Worm (Caenorhabditis elegans) whole organism, young adult: Measurements from ENCODE around the gene glrx-3.

Source experiments
- C17E4.6 ChIP-seq: fragments of 200-800 bp; sonication (Bioruptor generic); IDR thresholded peaks from 2 replicates; pipeline ENCODE4 v1.3.6; 2022; ENCODE audit warnings: missing genetic modification reagents, missing genetic modification characterization, missing compliant biosample characterization
- F49E8.2 ChIP-seq: sonication (generic microtip); optimal IDR thresholded peaks from 3 replicates; lab custom pipeline; 2017; ENCODE audit warnings: missing genetic modification characterization, mild to moderate bottlenecking, missing compliant biosample characterization, antibody characterized with exemption, moderate library complexity; ENCODE audit not compliant: insufficient read depth
- Y53F4B.3 ChIP-seq: fragments of 200-800 bp; sonication (Bioruptor generic); IDR thresholded peaks from 2 replicates; pipeline ENCODE4 v1.3.6; 2022; ENCODE audit warnings: missing genetic modification reagents, missing genetic modification characterization, missing compliant biosample characterization
- ama-1 ChIP-seq, 3 experiments: fragments of 150-350 bp in 1 of 3; sonication (generic microtip) in 2 of 3; optimal IDR thresholded peaks; 2 replicates each; lab custom pipeline; 2014 to 2018; ENCODE audit warnings: missing biosample characterization in 2 of 3, missing genetic modification characterization in 2 of 3, missing genetic modification reagents in 2 of 3
- atf-7 ChIP-seq: sonication (generic microtip); optimal IDR thresholded peaks from 2 replicates; lab custom pipeline; 2017; ENCODE audit warnings: mild to moderate bottlenecking, missing genetic modification characterization, missing compliant biosample characterization
- egl-18 ChIP-seq: fragments of 200-800 bp; sonication (Bioruptor generic); IDR thresholded peaks from 2 replicates; pipeline ENCODE4 v1.3.6; 2022; ENCODE audit warnings: missing genetic modification reagents, missing genetic modification characterization, missing compliant biosample characterization
- egl-44 ChIP-seq: fragments of 200-800 bp; sonication (Bioruptor generic); IDR thresholded peaks from 2 replicates; pipeline ENCODE4 v1.3.6; 2022; ENCODE audit warnings: missing genetic modification reagents, missing genetic modification characterization, missing compliant biosample characterization
- rpc-1 ChIP-seq, 2 experiments: fragments of 150-350 bp in 1 of 2; sonication (generic microtip) in 1 of 2; optimal IDR thresholded peaks; 2 replicates each; lab custom pipeline; 2014 to 2018; ENCODE audit warnings: missing biosample characterization in 1 of 2, missing genetic modification characterization in 1 of 2, missing genetic modification reagents in 1 of 2, missing genotype in 1 of 2
- sea-2 ChIP-seq: fragments of 200-800 bp; sonication (Bioruptor generic); IDR thresholded peaks from 2 replicates; pipeline ENCODE4 v1.3.6; 2022; ENCODE audit warnings: missing genetic modification characterization, missing compliant biosample characterization
- sptf-2 ChIP-seq: fragments of 200-800 bp; sonication (Bioruptor generic); optimal IDR thresholded peaks from 2 replicates; lab custom pipeline; 2018; ENCODE audit warnings: mild to moderate bottlenecking, missing genetic modification characterization, missing compliant biosample characterization
- tbx-9 ChIP-seq: sonication (generic microtip); optimal IDR thresholded peaks from 2 replicates; lab custom pipeline; 2016; ENCODE audit warnings: borderline replicate concordance, missing genetic modification characterization, inconsistent platforms, missing compliant biosample characterization
- unc-130 ChIP-seq: sonication (generic microtip); optimal IDR thresholded peaks from 2 replicates; lab custom pipeline; 2016; ENCODE audit warnings: missing genetic modification reagents, missing genetic modification characterization, missing compliant biosample characterization
- unc-62 ChIP-seq: fragments of 150-350 bp; optimal IDR thresholded peaks from 2 replicates; lab custom pipeline; 2014; ENCODE audit warnings: missing biosample characterization, missing genetic modification reagents, missing genetic modification characterization

- TF ChIP-seq unc-130 (GFP tag; lab: Kevin White, UChicago) (no peak), egl-18 (GFP tag; lab: Robert Waterston, UW) (no peak), tbx-9 (tag; lab: Kevin White, UChicago) (no peak), unc-62 (GFP tag; lab: Kevin White, UChicago) (no peak), sptf-2 (no peak), Y53F4B.3 (GFP tag; lab: Robert Waterston, UW) (no peak), F49E8.2 (no peak), sea-2 (GFP tag; lab: Robert Waterston, UW) (no peak), ama-1 (optimal IDR thresholded peaks at IDR 0.05; lab: Kevin White, UChicago) (no peak), ama-1 (GFP tag; optimal IDR thresholded peaks at IDR 0.05; lab: Kevin White, UChicago) (no peak), C17E4.6 (GFP tag; lab: Robert Waterston, UW) (no peak), atf-7 (tag; lab: Kevin White, UChicago) (no peak), egl-44 (GFP tag; lab: Robert Waterston, UW) (no peak), rpc-1 (optimal IDR thresholded peaks at IDR 0.05; lab: Kevin White, UChicago) (no peak), rpc-1 (tag; optimal IDR thresholded peaks at IDR 0.05; lab: Kevin White, UChicago) (no peak)
Measured at ce11 chrV:4346325-4346724, 5.2 kb upstream of the glrx-3 start, which contains the start of gene hpo-18.
